Worm (Caenorhabditis elegans) whole organism, L4 larva: ENCODE data around the gene F26A1.7.

Experiments used
- F37D6.2 ChIP-seq: sonication (generic microtip); optimal IDR thresholded peaks from 2 replicates; lab custom pipeline; 2016; ENCODE audit warnings: mild to moderate bottlenecking, missing genetic modification characterization, missing compliant biosample characterization
- R02D3.7 ChIP-seq: fragments of 150-350 bp; sonication (generic microtip); optimal IDR thresholded peaks from 3 replicates; lab custom pipeline; 2014; ENCODE audit warnings: missing biosample characterization, missing genetic modification characterization
- Y105C5A.15 ChIP-seq: fragments of 200-800 bp; sonication (Bioruptor generic); IDR thresholded peaks from 2 replicates; pipeline ENCODE4 v1.3.6; 2022; ENCODE audit warnings: missing genetic modification characterization, missing compliant biosample characterization
- Y48G9A.11 ChIP-seq: fragments of 200-800 bp; sonication (Bioruptor generic); IDR thresholded peaks from 2 replicates; pipeline ENCODE4 v1.3.6; 2022; ENCODE audit warnings: missing genetic modification reagents, missing genetic modification characterization, missing compliant biosample characterization
- Y75B8A.6 ChIP-seq: fragments of 200-800 bp; sonication (Bioruptor generic); IDR thresholded peaks from 2 replicates; pipeline ENCODE4 v1.3.6; 2022; ENCODE audit warnings: missing genetic modification reagents, missing genetic modification characterization, missing compliant biosample characterization
- aly-2 ChIP-seq: sonication (generic microtip); optimal IDR thresholded peaks from 2 replicates; lab custom pipeline; 2018; ENCODE audit warnings: missing biosample characterization, missing genetic modification characterization
- ama-1 ChIP-seq: fragments of 150-350 bp; optimal IDR thresholded peaks from 2 replicates; lab custom pipeline; 2014; ENCODE audit warnings: inconsistent platforms, mixed read lengths
- arid-1 ChIP-seq: fragments of 200-800 bp; sonication (Bioruptor generic); conservative IDR thresholded peaks from 2 replicates; pipeline ENCODE4 v1.3.6; 2022; ENCODE audit warnings: missing genetic modification reagents, missing genetic modification characterization, missing compliant biosample characterization
- ceh-32 ChIP-seq: sonication (generic microtip); optimal IDR thresholded peaks from 2 replicates; lab custom pipeline; 2016; ENCODE audit warnings: mild to moderate bottlenecking, missing genetic modification characterization, missing compliant biosample characterization; ENCODE audit not compliant: poor library complexity
- ceh-62 ChIP-seq: sonication (generic microtip); optimal IDR thresholded peaks from 2 replicates; lab custom pipeline; 2017; ENCODE audit warnings: missing biosample characterization, missing genetic modification characterization
- daf-16 ChIP-seq, 3 experiments: sonication (generic microtip); optimal IDR thresholded peaks; 2 replicates each; lab custom pipeline; 2016 to 2017; ENCODE audit warnings: missing genetic modification characterization in 3 of 3, missing genetic modification reagents in 3 of 3, mild to moderate bottlenecking in 2 of 3, missing compliant biosample characterization in 2 of 3, missing biosample characterization in 1 of 3, moderate library complexity in 1 of 3
- fkh-10 ChIP-seq: fragments of 150-350 bp; optimal IDR thresholded peaks from 2 replicates; lab custom pipeline; 2014; ENCODE audit warnings: missing biosample characterization, missing genetic modification reagents, missing genetic modification characterization
- hif-1 ChIP-seq, 2 experiments: sonication (generic microtip); optimal IDR thresholded peaks; 2 replicates each; lab custom pipeline; 2016 to 2017; ENCODE audit warnings: missing compliant biosample characterization in 2 of 2, missing genetic modification characterization in 2 of 2, missing genetic modification reagents in 2 of 2, missing genotype in 2 of 2, mild to moderate bottlenecking in 1 of 2
- jun-1 ChIP-seq: fragments of 150-350 bp; optimal IDR thresholded peaks from 2 replicates; lab custom pipeline; 2014; ENCODE audit warnings: missing biosample characterization, missing genetic modification reagents, missing genetic modification characterization
- lin-1 ChIP-seq: fragments of 200-800 bp; sonication (Bioruptor generic); IDR thresholded peaks from 2 replicates; pipeline ENCODE4 v1.3.6; 2022; ENCODE audit warnings: missing genetic modification reagents, missing genetic modification characterization, missing compliant biosample characterization
- lin-15B ChIP-seq: fragments of 150-350 bp; sonication (generic microtip); optimal IDR thresholded peaks from 3 replicates; lab custom pipeline; 2014; ENCODE audit warnings: missing biosample characterization, missing genetic modification characterization
- lin-29 ChIP-seq: fragments of 200-800 bp; sonication (Bioruptor generic); IDR thresholded peaks from 2 replicates; pipeline ENCODE4 v1.3.6; 2022; ENCODE audit warnings: missing genetic modification reagents, missing genetic modification characterization, missing compliant biosample characterization
- lin-38 ChIP-seq: fragments of 200-800 bp; sonication (Bioruptor generic); IDR thresholded peaks from 2 replicates; pipeline ENCODE4 v1.3.6; 2022; ENCODE audit warnings: missing genetic modification reagents, missing genetic modification characterization, missing compliant biosample characterization
- lsy-2 ChIP-seq, 2 experiments: fragments of 150-350 bp in 1 of 2; sonication (generic microtip) in 1 of 2; optimal IDR thresholded peaks; 2 replicates each; lab custom pipeline; 2014 to 2017; ENCODE audit warnings: missing biosample characterization in 2 of 2, missing genetic modification characterization in 2 of 2
- madf-5 ChIP-seq, 2 experiments: fragments of 200-800 bp; sonication (Bioruptor generic); IDR thresholded peaks; 2 replicates each; pipeline ENCODE4 v1.3.6; 2022; ENCODE audit warnings: missing compliant biosample characterization in 2 of 2, missing genetic modification characterization in 2 of 2
- madf-9 ChIP-seq: fragments of 200-800 bp; sonication (Bioruptor generic); conservative IDR thresholded peaks from 2 replicates; pipeline ENCODE4 v1.3.6; 2022; ENCODE audit warnings: missing genetic modification reagents, missing genetic modification characterization, missing compliant biosample characterization
- mes-2 ChIP-seq: sonication (generic microtip); optimal IDR thresholded peaks from 2 replicates; lab custom pipeline; 2016; ENCODE audit warnings: missing genotype, mild to moderate bottlenecking, missing genetic modification characterization, missing compliant biosample characterization; ENCODE audit not compliant: poor library complexity, severe bottlenecking
- nhr-11 ChIP-seq: fragments of 150-350 bp; optimal IDR thresholded peaks from 2 replicates; lab custom pipeline; 2014; ENCODE audit warnings: missing biosample characterization, missing genetic modification characterization
- nhr-111 ChIP-seq: fragments of 200-800 bp; sonication (Bioruptor generic); optimal IDR thresholded peaks from 2 replicates; lab custom pipeline; 2018; ENCODE audit warnings: mild to moderate bottlenecking, missing genetic modification characterization, missing compliant biosample characterization
- set-16 ChIP-seq: fragments of 200-800 bp; sonication (Bioruptor generic); IDR thresholded peaks from 2 replicates; pipeline ENCODE4 v1.3.6; 2022; ENCODE audit warnings: missing genetic modification reagents, missing genetic modification characterization, missing compliant biosample characterization
- snpc-4 ChIP-seq: fragments of 150-350 bp; optimal IDR thresholded peaks from 2 replicates; lab custom pipeline; 2014; ENCODE audit warnings: missing biosample characterization, missing genetic modification characterization
- unc-130 ChIP-seq: sonication (generic microtip); optimal IDR thresholded peaks from 2 replicates; lab custom pipeline; 2016; ENCODE audit warnings: missing genetic modification reagents, missing genetic modification characterization, missing compliant biosample characterization
- unc-62 ChIP-seq, 3 experiments: fragments of 150-350 bp in 1 of 3; sonication (generic microtip); optimal IDR thresholded peaks in 2 of 3; peaks in 1 of 3; 1 replicate in 1 of 3; 2 replicates in 2 of 3; lab custom pipeline; 2014 to 2017; ENCODE audit warnings: missing biosample characterization in 3 of 3, missing genetic modification characterization in 3 of 3, missing genetic modification reagents in 3 of 3, missing genotype in 1 of 3
- vab-7 ChIP-seq: fragments of 200-800 bp; sonication (Bioruptor generic); IDR thresholded peaks from 2 replicates; pipeline ENCODE4 v1.3.6; 2022; ENCODE audit warnings: missing genetic modification reagents, missing genetic modification characterization, missing compliant biosample characterization
- zag-1 ChIP-seq: fragments of 150-350 bp; optimal IDR thresholded peaks from 2 replicates; lab custom pipeline; 2014; ENCODE audit warnings: missing biosample characterization, missing genetic modification characterization
- zip-11 ChIP-seq: fragments of 200-800 bp; sonication (Bioruptor generic); IDR thresholded peaks from 2 replicates; pipeline ENCODE4 v1.3.6; 2022; ENCODE audit warnings: missing genetic modification characterization, missing compliant biosample characterization

Gene F26A1.7

DNA sequence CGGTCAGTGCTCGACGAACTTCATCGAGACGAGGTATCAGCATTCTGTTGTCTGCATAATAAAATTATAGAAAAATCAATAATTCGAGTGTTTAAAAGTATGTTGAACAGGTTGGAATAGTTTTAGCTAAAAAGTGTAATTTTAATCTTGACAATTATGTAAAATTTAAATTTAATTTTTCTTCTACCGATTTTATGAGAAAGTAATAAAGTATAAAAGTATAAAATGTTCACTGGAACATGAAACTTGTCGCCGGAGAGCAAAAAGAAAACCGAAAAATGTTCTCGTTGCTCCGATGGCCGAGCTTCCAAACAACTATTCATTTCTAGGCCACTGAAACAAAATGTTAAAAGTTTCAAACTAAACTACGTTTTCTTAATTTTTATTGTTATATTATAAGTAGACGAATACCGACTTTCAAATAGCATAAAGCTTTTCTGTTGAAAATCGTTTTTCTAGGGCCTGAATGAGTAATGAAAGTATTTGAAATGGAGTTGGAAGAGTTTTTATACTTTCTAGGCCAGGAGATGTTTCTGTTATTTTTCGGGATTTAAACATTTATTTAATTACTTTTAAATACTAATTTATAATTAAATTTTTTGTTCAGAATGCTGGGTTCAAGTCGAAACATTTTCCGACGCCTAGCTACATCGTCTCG lies 42.1 kb upstream of the F26A1.7 start, which contains the start of the genes C35D10.10 and C35D10.5:
C35D10.10 (minus strand) TSS at position 51 of the 658 bp plus-strand sequence.
C35D10.5 (plus strand) TSS at position 608 of the 658 bp plus-strand sequence.
- TF ChIP-seq unc-130 (GFP tag; lab: Kevin White, UChicago) (peak; percentile 50), mes-2 (peak; percentile 55), nhr-11 (tag; lab: Kevin White, UChicago) (no peak), snpc-4 (tag; lab: Kevin White, UChicago) (no peak), ceh-32 (tag; lab: Kevin White, UChicago) (no peak), arid-1 (no peak), lin-15B (no peak), lin-1 (GFP tag; lab: Robert Waterston, UW) (no peak), aly-2 (no peak), hif-1 (tag; optimal IDR thresholded peaks at IDR 0.05; lab: Kevin White, UChicago) (peak in 1 of 2 experiments; percentile 50)

ce11 chrIII:4859039-4859438 lies 39.3 kb upstream of the F26A1.7 start, which contains the start of gene C35D10.6:
Gene C35D10.6, plus strand, starts transcription at chrIII:4859339.
- TF ChIP-seq zag-1 (tag; lab: Kevin White, UChicago) (no peak), nhr-111 (GFP tag; lab: Kevin White, UChicago) (no peak), zip-11 (GFP tag; lab: Robert Waterston, UW) (no peak), madf-9 (GFP tag; lab: Robert Waterston, UW) (no peak), unc-62 (GFP tag; optimal IDR thresholded peaks at IDR 0.05 in 1 of 2; lab: Kevin White, UChicago) (no peak), unc-62 (tag; optimal IDR thresholded peaks at IDR 0.05; lab: Kevin White, UChicago) (no peak), Y48G9A.11 (no peak), daf-16 (GFP tag; optimal IDR thresholded peaks at IDR 0.05; lab: Kevin White, UChicago) (no peak), daf-16 (tag; optimal IDR thresholded peaks at IDR 0.05; lab: Kevin White, UChicago) (no peak), Y75B8A.6 (GFP tag; lab: Robert Waterston, UW) (no peak), fkh-10 (GFP tag; lab: Kevin White, UChicago) (no peak), R02D3.7 (tag; lab: Kevin White, UChicago) (no peak), F37D6.2 (tag; lab: Kevin White, UChicago) (no peak), Y105C5A.15 (GFP tag; lab: Robert Waterston, UW) (no peak), lsy-2 (tag; optimal IDR thresholded peaks at IDR 0.05; lab: Kevin White, UChicago) (no peak), set-16 (GFP tag; lab: Robert Waterston, UW) (no peak), lin-15B (no peak), ceh-32 (tag; lab: Kevin White, UChicago) (no peak), ceh-62 (tag; lab: Kevin White, UChicago) (no peak), ama-1 (no peak)
- TF ChIP-seq, all 104 proteins: peak for 0

DNA sequence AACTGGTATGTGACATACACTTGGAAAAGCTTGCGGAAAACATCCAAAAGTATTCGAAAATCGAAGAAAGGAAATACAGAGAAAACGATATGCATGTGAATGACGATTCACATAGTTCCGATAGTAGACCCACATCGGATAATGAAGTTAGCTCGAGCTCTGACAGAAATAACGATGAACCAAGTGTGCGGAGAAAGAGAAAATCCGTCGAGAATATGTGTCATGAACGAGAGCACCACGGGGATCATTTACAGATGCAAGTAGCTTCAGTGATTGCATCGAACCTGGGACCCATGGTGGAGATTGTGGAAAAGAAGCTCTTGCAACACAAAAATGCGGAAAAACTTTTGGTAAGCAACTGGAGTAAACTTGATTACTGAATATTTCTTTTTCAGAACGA lies 37.2 kb upstream of the F26A1.7 start:
- TF ChIP-seq lin-29 (GFP tag; lab: Robert Waterston, UW) (no peak), vab-7 (GFP tag; lab: Robert Waterston, UW) (no peak), madf-5 (GFP tag; IDR thresholded peaks at IDR 0.05; lab: Robert Waterston, UW) (no peak), unc-62 (GFP tag; optimal IDR thresholded peaks at IDR 0.05 in 1 of 2; lab: Kevin White, UChicago) (peak in 1 of 2 experiments; percentile 98), unc-62 (tag; optimal IDR thresholded peaks at IDR 0.05; lab: Kevin White, UChicago) (no peak)

DNA sequence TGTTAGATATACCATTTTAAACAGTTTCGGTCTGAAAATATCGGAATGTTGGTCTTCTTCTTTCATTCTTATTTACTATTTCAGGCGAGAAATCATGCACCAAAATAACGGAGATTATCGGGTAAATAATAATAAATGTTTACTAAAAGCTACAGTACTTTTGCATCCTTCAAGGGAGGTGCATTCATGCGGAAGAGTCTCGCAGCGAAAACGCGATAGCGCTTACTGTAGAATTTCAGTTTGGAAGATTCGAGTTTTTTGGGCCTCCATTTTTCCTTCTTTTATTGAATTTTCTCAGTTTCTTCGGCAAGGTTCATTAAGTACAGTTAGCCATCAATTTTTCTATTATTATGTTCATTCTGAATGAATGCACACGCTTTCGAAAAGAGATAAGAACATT lies 36.4 kb upstream of the F26A1.7 start, which contains the start of gene C35D10.7:
C35D10.7 (plus strand) TSS at position 85 of the 400 bp plus-strand sequence.
- peak; percentile 35; the same call in 1 of the 2 replicates for TF ChIP-seq lin-38
- no peak for TF ChIP-seq jun-1 (tag; lab: Kevin White, UChicago)
